Fruit fly (Drosophila melanogaster) whole organism, embryonic: Measurements from ENCODE around the gene CG11436.

ENCODE experiments used
- Atf3 ChIP-seq: fragments of 200-800 bp; sonication (Bioruptor generic); optimal IDR thresholded peaks from 3 replicates; lab custom pipeline; 2016; ENCODE audit warnings: missing biosample characterization, missing genetic modification characterization
- CG10543 ChIP-seq: fragments of 200-800 bp; sonication (Bioruptor generic); optimal IDR thresholded peaks from 3 replicates; lab custom pipeline; 2017; ENCODE audit warnings: missing biosample characterization, mild to moderate bottlenecking, missing genetic modification characterization, moderate library complexity
- CG12071 ChIP-seq: fragments of 200-800 bp; sonication (Bioruptor generic); optimal IDR thresholded peaks from 3 replicates; lab custom pipeline; 2018; ENCODE audit warnings: missing biosample characterization, mild to moderate bottlenecking, missing genetic modification characterization
- CG1233 ChIP-seq: fragments of 200-800 bp; sonication (Bioruptor generic); optimal IDR thresholded peaks from 4 replicates; lab custom pipeline; 2018; ENCODE audit warnings: missing biosample characterization, mild to moderate bottlenecking, missing genetic modification characterization
- CG12391 ChIP-seq: fragments of 200-800 bp; sonication (Bioruptor generic); optimal IDR thresholded peaks from 3 replicates; lab custom pipeline; 2018; ENCODE audit warnings: missing biosample characterization, mild to moderate bottlenecking, missing genetic modification characterization, moderate library complexity
- CG13123 ChIP-seq: fragments of 200-800 bp; sonication (Bioruptor generic); optimal IDR thresholded peaks from 2 replicates; lab custom pipeline; 2016; ENCODE audit warnings: missing biosample characterization, missing genetic modification characterization
- CG13424 ChIP-seq: fragments of 200-800 bp; sonication (Bioruptor generic); optimal IDR thresholded peaks from 2 replicates; lab custom pipeline; 2019; ENCODE audit warnings: missing biosample characterization, mild to moderate bottlenecking, missing genetic modification characterization, moderate library complexity
- CG16815 ChIP-seq: fragments of 200-800 bp; sonication (Bioruptor generic); optimal IDR thresholded peaks from 3 replicates; lab custom pipeline; 2017; ENCODE audit warnings: missing biosample characterization, mild to moderate bottlenecking, missing genetic modification characterization
- CG17328 ChIP-seq: fragments of 200-800 bp; sonication (Bioruptor generic); IDR thresholded peaks from 2 replicates; pipeline ENCODE4 v1.3.6; 2022; ENCODE audit warnings: missing biosample characterization, missing genetic modification characterization
- CG1792 ChIP-seq: fragments of 200-800 bp; sonication (Bioruptor generic); optimal IDR thresholded peaks from 2 replicates; lab custom pipeline; 2016; ENCODE audit warnings: missing biosample characterization, missing genetic modification characterization
- CG18599 ChIP-seq: fragments of 200-800 bp; sonication (Bioruptor generic); optimal IDR thresholded peaks from 3 replicates; lab custom pipeline; 2017; ENCODE audit warnings: missing biosample characterization, missing genetic modification characterization, mild to moderate bottlenecking, moderate library complexity, missing genetic modification reagents
- CG30431 ChIP-seq: fragments of 200-800 bp; sonication (Bioruptor generic); optimal IDR thresholded peaks from 2 replicates; lab custom pipeline; 2017; ENCODE audit warnings: missing biosample characterization, missing genetic modification characterization
- CG3163 ChIP-seq: fragments of 200-800 bp; sonication (Bioruptor generic); optimal IDR thresholded peaks from 3 replicates; lab custom pipeline; 2016; ENCODE audit warnings: missing biosample characterization, missing genetic modification characterization
- CG3838 ChIP-seq: fragments of 200-800 bp; sonication (Bioruptor generic); optimal IDR thresholded peaks from 3 replicates; lab custom pipeline; 2016; ENCODE audit warnings: missing biosample characterization, missing genetic modification characterization
- CG4282 ChIP-seq: fragments of 200-800 bp; sonication (Bioruptor generic); optimal IDR thresholded peaks from 2 replicates; lab custom pipeline; 2016; ENCODE audit warnings: missing biosample characterization, missing genetic modification characterization
- CG4707 ChIP-seq: fragments of 200-800 bp; sonication (Bioruptor generic); optimal IDR thresholded peaks from 2 replicates; lab custom pipeline; 2018; ENCODE audit warnings: missing biosample characterization, mild to moderate bottlenecking, missing genetic modification characterization, moderate library complexity
- CG7745 ChIP-seq: fragments of 200-800 bp; sonication (Bioruptor generic); optimal IDR thresholded peaks from 2 replicates; lab custom pipeline; 2018; ENCODE audit warnings: missing biosample characterization, mild to moderate bottlenecking, missing genetic modification characterization, moderate library complexity
- CG8478 ChIP-seq: fragments of >200 bp; optimal IDR thresholded peaks from 2 replicates; lab custom pipeline; 2018
- Camta ChIP-seq: fragments of 200-800 bp; sonication (Bioruptor generic); optimal IDR thresholded peaks from 2 replicates; lab custom pipeline; 2016; ENCODE audit warnings: missing biosample characterization, missing genetic modification characterization
- Fer3 ChIP-seq: fragments of 200-800 bp; sonication (Bioruptor generic); optimal IDR thresholded peaks from 2 replicates; lab custom pipeline; 2018; ENCODE audit warnings: missing biosample characterization, mild to moderate bottlenecking, missing genetic modification characterization, moderate library complexity
- HHEX ChIP-seq: fragments of 200-800 bp; sonication (Bioruptor generic); optimal IDR thresholded peaks from 3 replicates; lab custom pipeline; 2017; ENCODE audit warnings: missing biosample characterization, mild to moderate bottlenecking, missing genetic modification characterization, missing genetic modification reagents
- HLH4C ChIP-seq: fragments of 200-800 bp; sonication (Bioruptor generic); IDR thresholded peaks from 3 replicates; pipeline ENCODE4 v1.3.6; 2022; ENCODE audit warnings: missing biosample characterization, missing genetic modification characterization; ENCODE audit not compliant: partially characterized antibody
- Hey ChIP-seq: fragments of 200-800 bp; sonication (Bioruptor generic); optimal IDR thresholded peaks from 3 replicates; lab custom pipeline; 2018; ENCODE audit warnings: missing biosample characterization, mild to moderate bottlenecking, missing genetic modification characterization
- Hr3 ChIP-seq: fragments of 200-800 bp; sonication (Bioruptor generic); optimal IDR thresholded peaks from 3 replicates; lab custom pipeline; 2016; ENCODE audit warnings: missing biosample characterization, missing genetic modification characterization
- NFAT ChIP-seq: fragments of 200-800 bp; sonication (Bioruptor generic); IDR thresholded peaks from 2 replicates; pipeline ENCODE4 v1.3.6; 2022; ENCODE audit warnings: missing biosample characterization, missing genetic modification characterization
- Rx ChIP-seq: fragments of 200-800 bp; sonication (Bioruptor generic); IDR thresholded peaks from 2 replicates; pipeline ENCODE4 v1.3.6; 2022; ENCODE audit warnings: missing biosample characterization, missing genetic modification characterization
- Scr ChIP-seq: fragments of 200-800 bp; sonication (Bioruptor generic); IDR thresholded peaks from 2 replicates; pipeline ENCODE4 v1.3.6; 2022; ENCODE audit warnings: missing biosample characterization, missing genetic modification characterization; ENCODE audit not compliant: partially characterized antibody
- Sin3A ChIP-seq: fragments of >200 bp; optimal IDR thresholded peaks from 2 replicates; lab custom pipeline; 2018
- Sox100B ChIP-seq: fragments of 200-800 bp; sonication (Bioruptor generic); optimal IDR thresholded peaks from 3 replicates; lab custom pipeline; 2018; ENCODE audit warnings: missing biosample characterization, mild to moderate bottlenecking, missing genetic modification characterization
- Xrp1 ChIP-seq: fragments of 200-800 bp; sonication (Bioruptor generic); IDR thresholded peaks from 2 replicates; pipeline ENCODE4 v1.3.6; 2022; ENCODE audit warnings: missing biosample characterization, missing genetic modification characterization
- ac ChIP-seq: fragments of 200-800 bp; sonication (Bioruptor generic); optimal IDR thresholded peaks from 3 replicates; lab custom pipeline; 2017; ENCODE audit warnings: missing biosample characterization, mild to moderate bottlenecking, missing genetic modification characterization
- amos ChIP-seq: fragments of 200-800 bp; sonication (Bioruptor generic); IDR thresholded peaks from 2 replicates; pipeline ENCODE4 v1.3.6; 2022; ENCODE audit warnings: missing biosample characterization, missing genetic modification characterization; ENCODE audit not compliant: partially characterized antibody
- aop ChIP-seq: fragments of 200-800 bp; sonication (Bioruptor generic); IDR thresholded peaks from 2 replicates; pipeline ENCODE4 v1.3.6; 2022; ENCODE audit warnings: missing biosample characterization, missing genetic modification characterization
- cad ChIP-seq: fragments of >200 bp; optimal IDR thresholded peaks from 2 replicates; lab custom pipeline; 2017; ENCODE audit warnings: missing biosample characterization, missing genetic modification characterization
- dm ChIP-seq: fragments of 200-800 bp; sonication (Bioruptor generic); optimal IDR thresholded peaks from 3 replicates; lab custom pipeline; 2016; ENCODE audit warnings: missing biosample characterization, missing genetic modification characterization
- dpn ChIP-seq, 2 experiments: fragments of 200-800 bp; sonication (Bioruptor generic); optimal IDR thresholded peaks; 3 replicates each; lab custom pipeline; 2016; ENCODE audit warnings: missing biosample characterization in 2 of 2, missing genetic modification characterization in 2 of 2
- ems ChIP-seq: fragments of 200-800 bp; sonication (Bioruptor generic); optimal IDR thresholded peaks from 3 replicates; lab custom pipeline; 2016; ENCODE audit warnings: missing biosample characterization, missing genetic modification characterization
- kni ChIP-seq: fragments of 200-800 bp; sonication (Bioruptor generic); optimal IDR thresholded peaks from 3 replicates; lab custom pipeline; 2017; ENCODE audit warnings: mild to moderate bottlenecking, missing biosample characterization, missing genetic modification reagents, missing genetic modification characterization
- mam ChIP-seq: fragments of 200-800 bp; sonication (Bioruptor generic); optimal IDR thresholded peaks from 3 replicates; lab custom pipeline; 2016; ENCODE audit warnings: missing biosample characterization, missing genetic modification characterization
- nerfin-2 ChIP-seq: fragments of 200-800 bp; sonication (Bioruptor generic); IDR thresholded peaks from 2 replicates; pipeline ENCODE4 v1.3.6; 2022; ENCODE audit warnings: missing biosample characterization, missing genetic modification characterization; ENCODE audit not compliant: partially characterized antibody
- pan ChIP-seq, 4 experiments: fragments of >200 bp in 3 of 4; fragments of 200-800 bp in 1 of 4; sonication (Bioruptor generic) in 1 of 4; optimal IDR thresholded peaks in 3 of 4; IDR thresholded peaks in 1 of 4; 2 replicates each; pipeline versions ENCODE4 v1.3.6 to Lab custom; 2017 to 2022; ENCODE audit warnings: missing biosample characterization in 2 of 4, missing genetic modification characterization in 2 of 4, mixed read lengths in 1 of 4
- peb ChIP-seq: fragments of 200-800 bp; sonication (Bioruptor generic); IDR thresholded peaks from 2 replicates; pipeline ENCODE4 v1.3.6; 2022; ENCODE audit warnings: missing biosample characterization, missing genetic modification characterization
- pros ChIP-seq: fragments of 200-800 bp; sonication (Bioruptor generic); optimal IDR thresholded peaks from 3 replicates; lab custom pipeline; 2019; ENCODE audit warnings: missing biosample characterization, mild to moderate bottlenecking, missing genetic modification characterization, moderate library complexity
- run ChIP-seq: fragments of 200-800 bp; sonication (Bioruptor generic); optimal IDR thresholded peaks from 3 replicates; lab custom pipeline; 2018; ENCODE audit warnings: missing biosample characterization, mild to moderate bottlenecking, missing genetic modification characterization
- sug ChIP-seq: fragments of 200-800 bp; optimal IDR thresholded peaks from 2 replicates; lab custom pipeline; 2019; ENCODE audit warnings: missing biosample characterization, mild to moderate bottlenecking, missing genetic modification characterization, moderate library complexity
- tio ChIP-seq: fragments of 200-800 bp; sonication (Bioruptor generic); optimal IDR thresholded peaks from 2 replicates; lab custom pipeline; 2017; ENCODE audit warnings: missing biosample characterization, missing genetic modification characterization, inconsistent platforms
- tx ChIP-seq: fragments of 200-800 bp; sonication (Bioruptor generic); optimal IDR thresholded peaks from 2 replicates; lab custom pipeline; 2016; ENCODE audit warnings: missing biosample characterization, missing genetic modification characterization
- usp ChIP-seq: fragments of >200 bp; optimal IDR thresholded peaks from 2 replicates; lab custom pipeline; 2017; ENCODE audit warnings: missing biosample characterization, missing genetic modification characterization
- vnd ChIP-seq: fragments of 200-800 bp; sonication (Bioruptor generic); IDR thresholded peaks from 3 replicates; pipeline ENCODE4 v1.3.6; 2022; ENCODE audit warnings: missing biosample characterization, missing genetic modification characterization; ENCODE audit not compliant: partially characterized antibody
- vvl ChIP-seq: fragments of 200-800 bp; sonication (Bioruptor generic); IDR thresholded peaks from 2 replicates; pipeline ENCODE4 v1.3.6; 2022; ENCODE audit warnings: missing biosample characterization, missing genetic modification characterization
- zf30C ChIP-seq: fragments of 200-800 bp; sonication (Bioruptor generic); optimal IDR thresholded peaks from 3 replicates; lab custom pipeline; 2018; ENCODE audit warnings: missing biosample characterization, mild to moderate bottlenecking, missing genetic modification characterization

The CG11436 gene

DNA sequence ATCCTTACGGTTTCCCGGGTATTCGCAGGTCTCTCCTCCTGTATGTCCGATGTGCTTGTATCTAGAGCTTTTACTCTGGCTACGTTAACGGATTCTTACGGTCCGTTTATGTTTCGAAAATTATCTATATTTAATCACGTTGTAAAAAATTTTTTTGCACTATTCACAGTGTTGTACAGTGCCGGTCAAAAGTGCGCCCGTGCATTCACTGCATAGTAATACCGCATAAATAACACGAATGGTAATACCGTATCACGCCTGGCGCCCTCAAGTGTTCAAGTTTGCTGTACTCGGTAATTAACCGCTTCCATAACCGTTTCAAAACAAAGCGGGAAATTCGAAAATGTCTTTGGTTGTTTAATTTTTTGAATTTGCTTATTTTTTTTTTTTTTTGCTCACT lies 2.3 kb upstream of the CG11436 start, which contains the start of gene CG11444 (continued):
- TF ChIP-seq Rx = no peak
- TF ChIP-seq kni (GFP tag; lab: Kevin White, UChicago) = no peak
- peak; percentile 37 for TF ChIP-seq CG3163 (GFP tag; lab: Kevin White, UChicago)
- TF ChIP-seq CG12071 (GFP tag; lab: Kevin White, UChicago) = no peak
- no peak for TF ChIP-seq Atf3
- TF ChIP-seq CG13424 = peak; percentile 30
- peak; percentile 56 to 69 for TF ChIP-seq dpn (GFP tag; optimal IDR thresholded peaks at IDR 0.05; lab: Kevin White, UChicago)
- TF ChIP-seq aop = no peak
- TF ChIP-seq dm (GFP tag; lab: Kevin White, UChicago) = peak; percentile 69
- TF ChIP-seq CG4707 (GFP tag; lab: Kevin White, UChicago) = no peak
- TF ChIP-seq run (tag; lab: Kevin White, UChicago) = no peak
- no peak for TF ChIP-seq Sox100B (GFP tag; lab: Kevin White, UChicago)
- TF ChIP-seq CG8478 (lab: Kevin White, UChicago) = no peak
- TF ChIP-seq tx = no peak
- TF ChIP-seq usp (GFP tag; lab: Kevin White, UChicago) = no peak
- peak; percentile 47 for TF ChIP-seq CG12391 (tag; lab: Kevin White, UChicago)
- TF ChIP-seq CG1792 (GFP tag; lab: Kevin White, UChicago) = no peak
- TF ChIP-seq Xrp1 (GFP tag; lab: Robert Waterston, UW) = peak; percentile 47; the same call in 1 of the 2 replicates
- TF ChIP-seq pros (GFP tag; lab: Kevin White, UChicago) = no peak
- no peak for TF ChIP-seq HLH4C (GFP tag; lab: Robert Waterston, UW)
- no peak for TF ChIP-seq HHEX
- TF ChIP-seq CG13123 (GFP tag; lab: Kevin White, UChicago) = no peak
- no peak for TF ChIP-seq CG17328 (GFP tag; lab: Robert Waterston, UW)
- TF ChIP-seq vvl (GFP tag; lab: Robert Waterston, UW) = peak; percentile 48
- TF ChIP-seq mam (GFP tag; lab: Kevin White, UChicago) = peak; percentile 60
- TF ChIP-seq zf30C (GFP tag; lab: Kevin White, UChicago) = no peak
- peak; percentile 10; the same call in 1 of the 2 replicates for TF ChIP-seq amos (GFP tag; lab: Robert Waterston, UW)
- no peak for TF ChIP-seq CG7745
- TF ChIP-seq ems (GFP tag; lab: Kevin White, UChicago) = peak; percentile 48
- no peak for TF ChIP-seq ac (GFP tag; lab: Kevin White, UChicago)
- peak; percentile 41 for TF ChIP-seq Sin3A (lab: Kevin White, UChicago)
- TF ChIP-seq Hr3 (GFP tag; lab: Kevin White, UChicago) = peak; percentile 4
- TF ChIP-seq CG16815 (GFP tag; lab: Kevin White, UChicago) = no peak
- peak; percentile 11 for TF ChIP-seq Camta (GFP tag; lab: Kevin White, UChicago)
- no peak for TF ChIP-seq CG1233 (GFP tag; lab: Kevin White, UChicago)
- no peak for TF ChIP-seq CG18599 (GFP tag; lab: Kevin White, UChicago)
- TF ChIP-seq Hey = no peak
- no peak for TF ChIP-seq CG10543 (GFP tag; lab: Kevin White, UChicago)
- TF ChIP-seq Fer3 (tag; lab: Kevin White, UChicago) = no peak
- peak; percentile 43 for TF ChIP-seq CG4282
- no peak for TF ChIP-seq nerfin-2
- TF ChIP-seq NFAT (GFP tag; lab: Robert Waterston, UW) = peak; percentile 50; the same call in 1 of the 2 replicates
- no peak for TF ChIP-seq cad
- TF ChIP-seq Scr = no peak
- no peak for TF ChIP-seq CG30431 (GFP tag; lab: Kevin White, UChicago)
- TF ChIP-seq tio (GFP tag; lab: Kevin White, UChicago) = no peak
- TF ChIP-seq sug (tag; lab: Kevin White, UChicago) = peak; percentile 55
- no peak for TF ChIP-seq vnd
- no peak for TF ChIP-seq CG3838 (GFP tag; lab: Kevin White, UChicago)
- TF ChIP-seq pan (optimal IDR thresholded peaks at IDR 0.05; lab: Kevin White, UChicago) = no peak
- no peak for TF ChIP-seq pan (GFP tag; optimal IDR thresholded peaks at IDR 0.05 in 1 of 2, IDR thresholded peaks at IDR 0.05 in 1 of 2)
- no peak for TF ChIP-seq peb (GFP tag; lab: Robert Waterston, UW)
